Worm (Caenorhabditis elegans) whole organism, early embryonic: Measurements from ENCODE around the gene sre-47.

Experiments
- B0310.2 ChIP-seq: sonication (generic microtip); optimal IDR thresholded peaks from 2 replicates; lab custom pipeline; 2016; ENCODE audit warnings: mild to moderate bottlenecking, missing genetic modification characterization, missing compliant biosample characterization
- F13C5.2 ChIP-seq: sonication (generic microtip); optimal IDR thresholded peaks from 2 replicates; lab custom pipeline; 2017; ENCODE audit warnings: mild to moderate bottlenecking, missing genetic modification characterization, inconsistent platforms, missing compliant biosample characterization
- aly-1 ChIP-seq: sonication (generic microtip); optimal IDR thresholded peaks from 2 replicates; lab custom pipeline; 2016; ENCODE audit warnings: missing genetic modification characterization, missing compliant biosample characterization
- ama-1 ChIP-seq: fragments of 150-350 bp; optimal IDR thresholded peaks from 2 replicates; lab custom pipeline; 2014
- ceh-13 ChIP-seq: fragments of 200-800 bp; sonication (Bioruptor generic); optimal IDR thresholded peaks from 2 replicates; lab custom pipeline; 2018; ENCODE audit warnings: mild to moderate bottlenecking, missing genetic modification characterization, missing compliant biosample characterization
- ceh-36 ChIP-seq: sonication (generic microtip); optimal IDR thresholded peaks from 2 replicates; lab custom pipeline; 2016; ENCODE audit warnings: missing genetic modification characterization, inconsistent platforms, missing compliant biosample characterization
- ets-7 ChIP-seq: sonication (generic microtip); optimal IDR thresholded peaks from 2 replicates; lab custom pipeline; 2016; ENCODE audit warnings: missing genotype, missing genetic modification characterization, missing compliant biosample characterization
- flt-1 ChIP-seq: fragments of 200-800 bp; sonication (Bioruptor generic); IDR thresholded peaks from 2 replicates; pipeline ENCODE4 v1.3.6; 2022; ENCODE audit warnings: missing genetic modification characterization, missing compliant biosample characterization
- hmbx-1 ChIP-seq: sonication (generic microtip); optimal IDR thresholded peaks from 2 replicates; lab custom pipeline; 2016; ENCODE audit warnings: mild to moderate bottlenecking, missing genetic modification characterization, missing compliant biosample characterization
- hmg-4 ChIP-seq: fragments of 200-800 bp; sonication (Bioruptor generic); optimal IDR thresholded peaks from 2 replicates; lab custom pipeline; 2018; ENCODE audit warnings: mild to moderate bottlenecking, missing genetic modification characterization, missing compliant biosample characterization
- hnd-1 ChIP-seq: sonication (generic microtip); optimal IDR thresholded peaks from 2 replicates; lab custom pipeline; 2016; ENCODE audit warnings: missing genetic modification characterization, missing compliant biosample characterization
- pes-1 ChIP-seq: fragments of 200-800 bp; sonication (Bioruptor generic); IDR thresholded peaks from 2 replicates; pipeline ENCODE4 v1.3.6; 2022; ENCODE audit warnings: missing genetic modification reagents, missing genetic modification characterization, missing compliant biosample characterization
- scrt-1 ChIP-seq: fragments of 200-800 bp; sonication (Bioruptor generic); IDR thresholded peaks from 2 replicates; pipeline ENCODE4 v1.3.6; 2022; ENCODE audit warnings: missing genetic modification characterization, missing compliant biosample characterization
- sea-1 ChIP-seq: fragments of 200-800 bp; sonication (Bioruptor generic); conservative IDR thresholded peaks from 2 replicates; pipeline ENCODE4 v1.3.6; 2022; ENCODE audit warnings: missing genetic modification characterization, missing compliant biosample characterization
- tbx-11 ChIP-seq: fragments of 200-800 bp; sonication (Bioruptor generic); IDR thresholded peaks from 2 replicates; pipeline ENCODE4 v1.3.6; 2022; ENCODE audit warnings: missing genetic modification characterization, missing compliant biosample characterization
- tbx-37 ChIP-seq: fragments of 200-800 bp; sonication (Bioruptor generic); conservative IDR thresholded peaks from 2 replicates; pipeline ENCODE4 v1.3.6; 2022; ENCODE audit warnings: missing genetic modification reagents, missing genetic modification characterization, missing compliant biosample characterization
- tra-4 ChIP-seq: sonication (generic microtip); optimal IDR thresholded peaks from 2 replicates; lab custom pipeline; 2017; ENCODE audit warnings: missing genetic modification characterization, missing compliant biosample characterization

Gene sre-47

DNA sequence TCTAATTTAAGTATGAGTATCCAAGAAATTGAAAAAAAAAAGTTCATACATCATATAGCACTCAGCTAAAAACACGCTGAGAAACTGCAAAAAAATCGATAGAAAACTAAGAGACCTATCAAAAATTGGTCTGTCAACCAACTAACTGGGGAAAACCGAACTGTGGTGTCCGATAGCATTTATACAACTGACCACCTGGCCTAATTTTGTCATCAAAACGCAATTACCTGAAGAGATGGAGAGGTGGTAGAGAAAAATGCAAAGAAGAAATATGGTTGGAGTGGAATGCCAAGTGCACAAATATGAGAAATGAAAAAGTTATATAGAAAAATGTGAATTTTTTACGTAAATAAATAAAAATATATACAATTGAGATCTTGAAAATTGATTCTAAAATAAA is 10.9 kb downstream of the sre-47 start, which contains the start of gene Y39G8B.1:
TSS of gene Y39G8B.1 (minus strand) at position 299 of the 400 bp plus-strand sequence.
- TF ChIP-seq tra-4 (tag; lab: Kevin White, UChicago), result no peak

- no peak for TF ChIP-seq tbx-11 (GFP tag; lab: Robert Waterston, UW)
- no peak for TF ChIP-seq scrt-1 (GFP tag; lab: Robert Waterston, UW)
- no peak for TF ChIP-seq pes-1 (GFP tag; lab: Robert Waterston, UW)
- TF ChIP-seq tra-4 (tag; lab: Kevin White, UChicago), result no peak
- no peak for TF ChIP-seq ama-1
- no peak for TF ChIP-seq sea-1 (GFP tag; lab: Robert Waterston, UW)
- TF ChIP-seq F13C5.2 (tag; lab: Kevin White, UChicago), result no peak
- TF ChIP-seq hmg-4 (GFP tag; lab: Kevin White, UChicago), result no peak
- no peak for TF ChIP-seq flt-1 (GFP tag; lab: Robert Waterston, UW)
- TF ChIP-seq ceh-36 (tag; lab: Kevin White, UChicago), result no peak
- no peak for TF ChIP-seq ets-7 (tag; lab: Kevin White, UChicago)
- no peak for TF ChIP-seq tbx-37 (GFP tag; lab: Robert Waterston, UW)
- TF ChIP-seq aly-1 (tag; lab: Kevin White, UChicago), result no peak
Measured at ce11 chrII:13972199-13972598, 12.3 kb downstream of the sre-47 start.

- TF ChIP-seq flt-1 (GFP tag; lab: Robert Waterston, UW) (no peak), ceh-13 (GFP tag; lab: Kevin White, UChicago) (no peak), tra-4 (tag; lab: Kevin White, UChicago) (no peak), pes-1 (GFP tag; lab: Robert Waterston, UW) (no peak), ceh-36 (tag; lab: Kevin White, UChicago) (no peak), hmg-4 (GFP tag; lab: Kevin White, UChicago) (no peak), B0310.2 (no peak), tbx-37 (GFP tag; lab: Robert Waterston, UW) (no peak)
Measured at ce11 chrII:13968979-13969378, 15.5 kb downstream of the sre-47 start, which contains the start of gene sre-43. Gene sre-43 (minus strand): TSS chrII:13969079.

DNA sequence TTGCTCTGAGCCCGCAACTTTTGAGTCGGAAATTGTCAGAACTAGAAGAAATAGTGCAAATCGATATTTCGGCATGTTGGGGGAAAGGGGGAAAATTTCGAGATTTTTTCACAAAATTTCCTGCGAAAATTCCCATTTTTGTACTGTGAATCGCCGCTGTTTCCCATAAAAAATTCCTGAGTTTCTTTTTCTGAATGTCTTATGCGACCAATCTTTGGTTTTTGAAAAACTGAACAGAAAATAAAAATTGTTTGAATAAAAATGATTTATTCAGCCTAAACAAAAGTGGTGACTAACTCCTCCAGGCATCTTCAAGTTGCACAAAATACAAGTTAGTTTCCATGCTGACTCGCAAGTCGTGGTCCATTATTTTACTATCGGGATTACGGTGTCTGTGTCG is 18.2 kb downstream of the sre-47 start, which contains the start of gene W07G1.7:
TSS of gene W07G1.7 (minus strand) at position 101 of the 400 bp plus-strand sequence.
- TF ChIP-seq ceh-13 (GFP tag; lab: Kevin White, UChicago), result no peak

DNA sequence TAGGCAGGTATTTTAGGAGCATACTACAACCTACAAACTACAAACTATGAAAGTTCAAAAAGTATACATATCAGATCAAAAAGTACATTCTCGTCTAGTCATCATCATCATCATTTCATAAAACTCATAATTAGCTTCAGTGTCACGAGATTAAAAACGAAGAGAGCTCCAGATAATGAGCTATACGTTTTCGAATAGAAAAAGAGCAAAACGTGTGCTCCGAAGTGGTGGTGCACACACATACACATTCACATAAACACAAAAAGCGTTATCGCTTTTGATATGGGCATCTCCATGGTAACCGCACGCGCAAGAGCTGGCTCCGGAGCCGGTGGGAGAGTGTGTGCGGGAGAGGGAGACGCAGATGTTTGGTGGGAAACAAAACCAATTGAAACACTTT is 20.1 kb downstream of the sre-47 start:
- TF ChIP-seq ceh-13 (GFP tag; lab: Kevin White, UChicago) (no peak), hmg-4 (GFP tag; lab: Kevin White, UChicago) (no peak), tra-4 (tag; lab: Kevin White, UChicago) (no peak), aly-1 (tag; lab: Kevin White, UChicago) (no peak), hnd-1 (no peak), scrt-1 (GFP tag; lab: Robert Waterston, UW) (no peak), tbx-37 (GFP tag; lab: Robert Waterston, UW) (no peak), flt-1 (GFP tag; lab: Robert Waterston, UW) (no peak), hmbx-1 (no peak), pes-1 (GFP tag; lab: Robert Waterston, UW) (no peak), sea-1 (GFP tag; lab: Robert Waterston, UW) (no peak), ceh-36 (tag; lab: Kevin White, UChicago) (no peak), ets-7 (tag; lab: Kevin White, UChicago) (no peak), tbx-11 (GFP tag; lab: Robert Waterston, UW) (no peak), B0310.2 (no peak), ama-1 (no peak)

- TF ChIP-seq hnd-1, result no peak
- TF ChIP-seq tbx-37 (GFP tag; lab: Robert Waterston, UW), result no peak
- TF ChIP-seq ceh-13 (GFP tag; lab: Kevin White, UChicago), result no peak
- no peak for TF ChIP-seq tra-4 (tag; lab: Kevin White, UChicago)
- no peak for TF ChIP-seq hmbx-1
- TF ChIP-seq ceh-36 (tag; lab: Kevin White, UChicago), result no peak
- TF ChIP-seq aly-1 (tag; lab: Kevin White, UChicago), result no peak
- no peak for TF ChIP-seq ama-1
- no peak for TF ChIP-seq scrt-1 (GFP tag; lab: Robert Waterston, UW)
- no peak for TF ChIP-seq tbx-11 (GFP tag; lab: Robert Waterston, UW)
Measured at ce11 chrII:13962319-13962718, 22.1 kb downstream of the sre-47 start, which contains the start of gene rpi-1. Gene rpi-1 (minus strand): TSS chrII:13962419.

ce11 chrII:13961567-13961966 is 22.9 kb downstream of the sre-47 start:
- TF ChIP-seq tbx-37 (GFP tag; lab: Robert Waterston, UW) (no peak), ets-7 (tag; lab: Kevin White, UChicago) (no peak), ama-1 (no peak), sea-1 (GFP tag; lab: Robert Waterston, UW) (no peak), hmbx-1 (no peak), tra-4 (tag; lab: Kevin White, UChicago) (no peak), tbx-11 (GFP tag; lab: Robert Waterston, UW) (no peak), ceh-13 (GFP tag; lab: Kevin White, UChicago) (no peak), aly-1 (tag; lab: Kevin White, UChicago) (no peak), ceh-36 (tag; lab: Kevin White, UChicago) (no peak), scrt-1 (GFP tag; lab: Robert Waterston, UW) (no peak), B0310.2 (no peak), flt-1 (GFP tag; lab: Robert Waterston, UW) (no peak), hnd-1 (no peak), pes-1 (GFP tag; lab: Robert Waterston, UW) (no peak), hmg-4 (GFP tag; lab: Kevin White, UChicago) (no peak), F13C5.2 (tag; lab: Kevin White, UChicago) (no peak)

DNA sequence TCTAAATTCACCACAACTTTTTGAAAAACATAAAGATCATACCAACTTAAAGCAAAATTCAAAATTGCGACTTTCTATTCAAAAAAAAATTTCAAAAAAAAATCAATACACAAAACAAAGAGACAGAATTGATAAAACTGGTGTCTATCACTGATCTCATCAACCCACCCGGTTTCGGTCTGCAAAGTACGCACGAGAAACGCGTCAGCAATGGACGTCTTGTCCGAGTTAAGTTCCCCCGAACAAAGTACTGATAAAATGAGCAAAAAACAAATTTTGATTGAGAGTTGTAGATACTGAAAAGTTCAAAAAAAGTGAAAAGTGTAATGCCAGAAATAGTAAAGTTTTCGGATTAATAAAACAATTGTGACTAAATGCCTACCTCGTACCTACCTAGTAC is 26.1 kb downstream of the sre-47 start:
- no peak for TF ChIP-seq sea-1 (GFP tag; lab: Robert Waterston, UW)
- no peak for TF ChIP-seq tbx-37 (GFP tag; lab: Robert Waterston, UW)
- TF ChIP-seq hnd-1, result no peak
- TF ChIP-seq ceh-36 (tag; lab: Kevin White, UChicago), result no peak
- TF ChIP-seq ceh-13 (GFP tag; lab: Kevin White, UChicago), result no peak
- no peak for TF ChIP-seq pes-1 (GFP tag; lab: Robert Waterston, UW)
- no peak for TF ChIP-seq flt-1 (GFP tag; lab: Robert Waterston, UW)
- no peak for TF ChIP-seq hmbx-1
- TF ChIP-seq tra-4 (tag; lab: Kevin White, UChicago), result no peak
- TF ChIP-seq B0310.2, result no peak
- no peak for TF ChIP-seq scrt-1 (GFP tag; lab: Robert Waterston, UW)
- TF ChIP-seq ama-1, result no peak
- no peak for TF ChIP-seq aly-1 (tag; lab: Kevin White, UChicago)
